Worm (Caenorhabditis elegans) whole organism, midembryonic: ENCODE measurements around the gene Y57G11C.46.

Experiments
- T22C8.4 ChIP-seq: fragments of 200-800 bp; sonication (Bioruptor generic); IDR thresholded peaks from 2 replicates; pipeline ENCODE4 v1.3.6; 2022; ENCODE audit warnings: missing genetic modification characterization, missing compliant biosample characterization
- cog-1 ChIP-seq: sonication (generic microtip); optimal IDR thresholded peaks from 2 replicates; lab custom pipeline; 2016; ENCODE audit warnings: missing genetic modification characterization, missing compliant biosample characterization
- flt-1 ChIP-seq: fragments of 200-800 bp; sonication (Bioruptor generic); IDR thresholded peaks from 2 replicates; pipeline ENCODE4 v1.3.6; 2022; ENCODE audit warnings: missing genetic modification characterization, missing compliant biosample characterization
- klf-2 ChIP-seq: fragments of 200-800 bp; sonication (Bioruptor generic); conservative IDR thresholded peaks from 2 replicates; pipeline ENCODE4 v1.3.6; 2022; ENCODE audit warnings: missing genetic modification reagents, missing genetic modification characterization, missing compliant biosample characterization
- med-1 ChIP-seq: sonication (generic microtip); optimal IDR thresholded peaks from 2 replicates; lab custom pipeline; 2017; ENCODE audit warnings: missing genetic modification characterization, mild to moderate bottlenecking, missing compliant biosample characterization, antibody characterized with exemption, missing genetic modification reagents; ENCODE audit not compliant: insufficient read depth
- ref-1 ChIP-seq: fragments of 200-800 bp; sonication (Bioruptor generic); conservative IDR thresholded peaks from 2 replicates; pipeline ENCODE4 v1.3.6; 2022; ENCODE audit warnings: missing genetic modification reagents, missing genetic modification characterization, missing compliant biosample characterization
- ztf-23 ChIP-seq: fragments of 200-800 bp; sonication (Bioruptor generic); IDR thresholded peaks from 2 replicates; pipeline ENCODE4 v1.3.6; 2022; ENCODE audit warnings: missing genetic modification reagents, missing genetic modification characterization, missing compliant biosample characterization

ce11 chrIV:14825379-14825778 lies 9.2 kb upstream of the Y57G11C.46 start, which contains the start of gene rps-18:
- TF ChIP-seq T22C8.4 (no peak), flt-1 (GFP tag; lab: Robert Waterston, UW) (no peak), cog-1 (tag; lab: Kevin White, UChicago) (no peak), ztf-23 (GFP tag; lab: Robert Waterston, UW) (no peak), ref-1 (GFP tag; lab: Robert Waterston, UW) (no peak), med-1 (GFP tag; lab: Kevin White, UChicago) (no peak), klf-2 (GFP tag; lab: Robert Waterston, UW) (no peak)
